Fruit fly (Drosophila melanogaster) whole organism, embryonic: ENCODE data around the gene CG16852.
A peak's percentile ranks its signal among the peaks of the same experiment; 100 is the strongest.

Experiments used
- Adf1 ChIP-seq: fragments of 200-800 bp; sonication (Bioruptor generic); IDR thresholded peaks from 2 replicates; pipeline ENCODE4 v1.3.6; 2022; ENCODE audit warnings: missing biosample characterization, missing genetic modification characterization
- B-H1 ChIP-seq: fragments of 200-800 bp; sonication (Bioruptor generic); IDR thresholded peaks from 3 replicates; pipeline ENCODE4 v1.3.6; 2022; ENCODE audit warnings: missing biosample characterization, missing genetic modification characterization
- Bdp1 ChIP-seq: fragments of 200-800 bp; sonication (Bioruptor generic); optimal IDR thresholded peaks from 3 replicates; lab custom pipeline; 2016; ENCODE audit warnings: missing biosample characterization, missing genetic modification characterization
- CG11247 ChIP-seq: fragments of 200-800 bp; sonication (Bioruptor generic); IDR thresholded peaks from 2 replicates; pipeline ENCODE4 v1.3.6; 2022; ENCODE audit warnings: missing biosample characterization, missing genetic modification characterization
- CG12104 ChIP-seq: fragments of 200-800 bp; sonication (Bioruptor generic); optimal IDR thresholded peaks from 3 replicates; lab custom pipeline; 2016; ENCODE audit warnings: missing biosample characterization, missing genetic modification characterization
- CG13296 ChIP-seq: fragments of 200-800 bp; sonication (Bioruptor generic); optimal IDR thresholded peaks from 3 replicates; lab custom pipeline; 2018; ENCODE audit warnings: missing biosample characterization, mild to moderate bottlenecking, missing genetic modification characterization
- CG14710 ChIP-seq: fragments of 200-800 bp; sonication (Bioruptor generic); optimal IDR thresholded peaks from 3 replicates; lab custom pipeline; 2019; ENCODE audit warnings: missing biosample characterization, mild to moderate bottlenecking, missing genetic modification characterization, moderate library complexity
- CG16815 ChIP-seq: fragments of 200-800 bp; sonication (Bioruptor generic); optimal IDR thresholded peaks from 3 replicates; lab custom pipeline; 2017; ENCODE audit warnings: missing biosample characterization, mild to moderate bottlenecking, missing genetic modification characterization
- CG2712 ChIP-seq: fragments of 200-800 bp; optimal IDR thresholded peaks from 3 replicates; lab custom pipeline; 2019; ENCODE audit warnings: missing biosample characterization, mild to moderate bottlenecking, missing genetic modification characterization, moderate library complexity
- CG34376 ChIP-seq: fragments of 200-800 bp; sonication (Bioruptor generic); optimal IDR thresholded peaks from 2 replicates; lab custom pipeline; 2018; ENCODE audit warnings: missing biosample characterization, mild to moderate bottlenecking, missing genetic modification characterization
- CG3847 ChIP-seq: fragments of 200-800 bp; sonication (Bioruptor generic); IDR thresholded peaks from 2 replicates; pipeline ENCODE4 v1.3.6; 2022; ENCODE audit warnings: missing biosample characterization, missing genetic modification characterization
- CG4730 ChIP-seq: fragments of 200-800 bp; sonication (Bioruptor generic); IDR thresholded peaks from 2 replicates; pipeline ENCODE4 v1.3.6; 2022; ENCODE audit warnings: missing biosample characterization, missing genetic modification characterization
- CG6791 ChIP-seq: fragments of 200-800 bp; sonication (Bioruptor generic); IDR thresholded peaks from 3 replicates; pipeline ENCODE4 v1.3.6; 2022; ENCODE audit warnings: missing biosample characterization, missing genetic modification characterization; ENCODE audit not compliant: partially characterized antibody
- CG6813 ChIP-seq: fragments of 200-800 bp; sonication (Bioruptor generic); optimal IDR thresholded peaks from 2 replicates; lab custom pipeline; 2017; ENCODE audit warnings: missing biosample characterization, missing genetic modification characterization, mild to moderate bottlenecking, moderate library complexity, missing genetic modification reagents
- CG7271 ChIP-seq: fragments of 200-800 bp; sonication (Bioruptor generic); optimal IDR thresholded peaks from 2 replicates; lab custom pipeline; 2018; ENCODE audit warnings: missing biosample characterization, mild to moderate bottlenecking, missing genetic modification characterization, moderate library complexity
- Chrac-16 ChIP-seq: fragments of 200-800 bp; sonication (Bioruptor generic); optimal IDR thresholded peaks from 3 replicates; lab custom pipeline; 2016; ENCODE audit warnings: missing biosample characterization, missing genetic modification characterization
- Dek ChIP-seq: fragments of 200-800 bp; sonication (Bioruptor generic); optimal IDR thresholded peaks from 3 replicates; lab custom pipeline; 2019; ENCODE audit warnings: missing biosample characterization, mild to moderate bottlenecking, missing genetic modification characterization, moderate library complexity
- Doc2 ChIP-seq: fragments of 200-800 bp; sonication (Bioruptor generic); IDR thresholded peaks from 2 replicates; pipeline ENCODE4 v1.3.6; 2022; ENCODE audit warnings: missing biosample characterization, missing genetic modification characterization
- Fer2 ChIP-seq: fragments of 200-800 bp; sonication (Bioruptor generic); optimal IDR thresholded peaks from 2 replicates; lab custom pipeline; 2018; ENCODE audit warnings: missing biosample characterization, mild to moderate bottlenecking, missing genetic modification characterization, moderate library complexity
- GATAe ChIP-seq: fragments of 200-800 bp; sonication (Bioruptor generic); conservative IDR thresholded peaks from 2 replicates; pipeline ENCODE4 v1.3.6; 2022; ENCODE audit warnings: missing biosample characterization, missing genetic modification characterization
- HLH4C ChIP-seq: fragments of 200-800 bp; sonication (Bioruptor generic); IDR thresholded peaks from 3 replicates; pipeline ENCODE4 v1.3.6; 2022; ENCODE audit warnings: missing biosample characterization, missing genetic modification characterization; ENCODE audit not compliant: partially characterized antibody
- Hr3 ChIP-seq: fragments of 200-800 bp; sonication (Bioruptor generic); optimal IDR thresholded peaks from 3 replicates; lab custom pipeline; 2016; ENCODE audit warnings: missing biosample characterization, missing genetic modification characterization
- MESR4 ChIP-seq: fragments of 200-800 bp; sonication (Bioruptor generic); optimal IDR thresholded peaks from 2 replicates; lab custom pipeline; 2018; ENCODE audit warnings: missing biosample characterization, mild to moderate bottlenecking, missing genetic modification characterization, moderate library complexity
- MTF-1 ChIP-seq: fragments of 200-800 bp; sonication (Bioruptor generic); optimal IDR thresholded peaks from 2 replicates; lab custom pipeline; 2018; ENCODE audit warnings: missing biosample characterization, mild to moderate bottlenecking, missing genetic modification characterization, borderline replicate concordance
- Mad ChIP-seq: fragments of 200-800 bp; sonication (Bioruptor generic); optimal IDR thresholded peaks from 2 replicates; lab custom pipeline; 2016; ENCODE audit warnings: missing biosample characterization, missing genetic modification characterization
- Oaz ChIP-seq: fragments of 200-800 bp; sonication (Bioruptor generic); IDR thresholded peaks from 2 replicates; pipeline ENCODE4 v1.3.6; 2022; ENCODE audit warnings: missing biosample characterization, missing genetic modification characterization
- Optix ChIP-seq: fragments of 200-800 bp; sonication (Bioruptor generic); IDR thresholded peaks from 3 replicates; pipeline ENCODE4 v1.3.6; 2022; ENCODE audit warnings: missing biosample characterization, missing genetic modification characterization
- Ptx1 ChIP-seq: fragments of 200-800 bp; sonication (Bioruptor generic); IDR thresholded peaks from 2 replicates; pipeline ENCODE4 v1.3.6; 2022; ENCODE audit warnings: missing biosample characterization, missing genetic modification characterization
- Six4 ChIP-seq: fragments of 200-800 bp; sonication (Bioruptor generic); optimal IDR thresholded peaks from 2 replicates; lab custom pipeline; 2016; ENCODE audit warnings: missing biosample characterization, missing genetic modification characterization
- bsh ChIP-seq, 2 experiments: fragments of 200-800 bp; sonication (Bioruptor generic); optimal IDR thresholded peaks; 2 replicates each; lab custom pipeline; 2017 to 2018; ENCODE audit warnings: mild to moderate bottlenecking in 2 of 2, missing biosample characterization in 2 of 2, missing genetic modification characterization in 2 of 2, moderate library complexity in 1 of 2
- chn ChIP-seq: fragments of 200-800 bp; sonication (Bioruptor generic); optimal IDR thresholded peaks from 2 replicates; lab custom pipeline; 2016; ENCODE audit warnings: missing biosample characterization, missing genetic modification characterization
- ci ChIP-seq: fragments of 200-800 bp; sonication (Bioruptor generic); IDR thresholded peaks from 3 replicates; pipeline ENCODE4 v1.3.6; 2022; ENCODE audit warnings: missing biosample characterization, missing genetic modification characterization
- cwo ChIP-seq: fragments of 200-800 bp; sonication (Bioruptor generic); optimal IDR thresholded peaks from 3 replicates; lab custom pipeline; 2017; ENCODE audit warnings: missing biosample characterization, missing genetic modification characterization, mild to moderate bottlenecking, moderate library complexity, missing genetic modification reagents
- da ChIP-seq: fragments of 200-800 bp; sonication (Bioruptor generic); optimal IDR thresholded peaks from 2 replicates; lab custom pipeline; 2016; ENCODE audit warnings: missing biosample characterization, missing genetic modification characterization
- danr ChIP-seq: fragments of 200-800 bp; sonication (Bioruptor generic); IDR thresholded peaks from 2 replicates; pipeline ENCODE4 v1.3.6; 2022; ENCODE audit warnings: missing biosample characterization, missing genetic modification characterization
- dysf ChIP-seq: fragments of 200-800 bp; sonication (Bioruptor generic); IDR thresholded peaks from 3 replicates; pipeline ENCODE4 v1.3.6; 2022; ENCODE audit warnings: missing biosample characterization, missing genetic modification characterization
- fd64A ChIP-seq: fragments of 200-800 bp; sonication (Bioruptor generic); optimal IDR thresholded peaks from 3 replicates; lab custom pipeline; 2018; ENCODE audit warnings: missing biosample characterization, mild to moderate bottlenecking, missing genetic modification characterization
- fru ChIP-seq: fragments of >200 bp; optimal IDR thresholded peaks from 2 replicates; lab custom pipeline; 2017
- gcm2 ChIP-seq: fragments of 200-800 bp; sonication (Bioruptor generic); optimal IDR thresholded peaks from 2 replicates; lab custom pipeline; 2016; ENCODE audit warnings: missing biosample characterization, missing genetic modification characterization
- her ChIP-seq: fragments of 200-800 bp; sonication (Bioruptor generic); optimal IDR thresholded peaks from 2 replicates; lab custom pipeline; 2016; ENCODE audit warnings: missing biosample characterization, missing genetic modification characterization
- hkb ChIP-seq, 2 experiments: fragments of 200-800 bp in 1 of 2; fragments of >200 bp in 1 of 2; sonication (Bioruptor generic) in 1 of 2; IDR thresholded peaks in 1 of 2; optimal IDR thresholded peaks in 1 of 2; 2 replicates each; pipeline versions ENCODE4 v1.3.6 to Lab custom; 2017 to 2022; ENCODE audit warnings: missing biosample characterization in 1 of 2, missing genetic modification characterization in 1 of 2
- lov ChIP-seq, 2 experiments: fragments of 200-800 bp in 1 of 2; fragments of >200 bp in 1 of 2; sonication (Bioruptor generic) in 1 of 2; IDR thresholded peaks in 1 of 2; optimal IDR thresholded peaks in 1 of 2; 2 replicates in 1 of 2; 3 replicates in 1 of 2; pipeline versions ENCODE4 v1.3.6 to Lab custom; 2017 to 2022; ENCODE audit warnings: missing biosample characterization in 1 of 2, missing genetic modification characterization in 1 of 2
- nau ChIP-seq: fragments of 200-800 bp; sonication (Bioruptor generic); optimal IDR thresholded peaks from 3 replicates; lab custom pipeline; 2017; ENCODE audit warnings: missing biosample characterization, mild to moderate bottlenecking, missing genetic modification characterization, missing genetic modification reagents
- repo ChIP-seq: fragments of 200-800 bp; sonication (Bioruptor generic); optimal IDR thresholded peaks from 2 replicates; lab custom pipeline; 2016; ENCODE audit warnings: missing biosample characterization, missing genetic modification characterization
- schlank ChIP-seq: fragments of 200-800 bp; sonication (Bioruptor generic); optimal IDR thresholded peaks from 2 replicates; lab custom pipeline; 2018; ENCODE audit warnings: missing biosample characterization, mild to moderate bottlenecking, missing genetic modification characterization
- sr ChIP-seq: fragments of 200-800 bp; sonication (Bioruptor generic); IDR thresholded peaks from 3 replicates; pipeline ENCODE4 v1.3.6; 2022; ENCODE audit warnings: missing biosample characterization, missing genetic modification characterization
- toy ChIP-seq: fragments of 200-800 bp; sonication (Bioruptor generic); IDR thresholded peaks from 2 replicates; pipeline ENCODE4 v1.3.6; 2022; ENCODE audit warnings: missing biosample characterization, missing genetic modification characterization
- ttk ChIP-seq: fragments of 200-800 bp; sonication (Bioruptor generic); IDR thresholded peaks from 2 replicates; pipeline ENCODE4 v2.1.2; 2022; ENCODE audit warnings: missing biosample characterization, missing genetic modification characterization
- vfl ChIP-seq: fragments of 200-800 bp; sonication (Bioruptor generic); optimal IDR thresholded peaks from 2 replicates; lab custom pipeline; 2016; ENCODE audit warnings: missing biosample characterization, missing genetic modification characterization

CG16852 gene

dm6 chr2L:13514262-13514937 lies 26.2 kb upstream of the CG16852 start (continued):
- no peak for TF ChIP-seq her (GFP tag; lab: Kevin White, UChicago)
- TF ChIP-seq CG7271 (tag; lab: Kevin White, UChicago): no peak
- no peak for TF ChIP-seq repo (GFP tag; lab: Kevin White, UChicago)
- TF ChIP-seq cwo (GFP tag; lab: Kevin White, UChicago): peak; percentile 92
- TF ChIP-seq CG12104 (GFP tag; lab: Kevin White, UChicago): no peak
- peak; percentile 36 for TF ChIP-seq Chrac-16 (GFP tag; lab: Kevin White, UChicago)
- no peak for TF ChIP-seq fru (lab: Kevin White, UChicago)
- no peak for TF ChIP-seq gcm2 (GFP tag; lab: Kevin White, UChicago)
- TF ChIP-seq Dek (tag; lab: Kevin White, UChicago): peak; percentile 44
- no peak for TF ChIP-seq CG6791 (GFP tag; lab: Robert Waterston, UW)
- TF ChIP-seq hkb (optimal IDR thresholded peaks at IDR 0.05; lab: Kevin White, UChicago): no peak
- TF ChIP-seq hkb (GFP tag; IDR thresholded peaks at IDR 0.05; lab: Robert Waterston, UW): peak; percentile 12; the same call in 1 of the 2 replicates
- no peak; the same call in 2 of the 3 replicates for TF ChIP-seq B-H1 (GFP tag; lab: Robert Waterston, UW)
- no peak for TF ChIP-seq Mad
- peak; percentile 30; the same call in 1 of the 3 replicates for TF ChIP-seq ci
- peak; percentile 49; the same call in 1 of the 2 replicates for TF ChIP-seq Adf1 (GFP tag; lab: Robert Waterston, UW)
- peak; percentile 89 for TF ChIP-seq sr (GFP tag; lab: Robert Waterston, UW)
- peak; percentile 39 for TF ChIP-seq CG2712
- peak; percentile 78 for TF ChIP-seq Ptx1 (GFP tag; lab: Robert Waterston, UW)
- peak; percentile 76 for TF ChIP-seq CG16815 (GFP tag; lab: Kevin White, UChicago)
- TF ChIP-seq nau (GFP tag; lab: Kevin White, UChicago): no peak
- no peak for TF ChIP-seq MESR4 (GFP tag; lab: Kevin White, UChicago)
- no peak for TF ChIP-seq HLH4C (GFP tag; lab: Robert Waterston, UW)
- TF ChIP-seq Hr3 (GFP tag; lab: Kevin White, UChicago): peak; percentile 23
- peak; percentile 65 for TF ChIP-seq CG3847 (GFP tag; lab: Robert Waterston, UW)
- peak; percentile 29 for TF ChIP-seq Fer2
- peak; percentile 18 for TF ChIP-seq CG34376 (GFP tag; lab: Kevin White, UChicago)
- no peak for TF ChIP-seq MTF-1 (GFP tag; lab: Kevin White, UChicago)
- no peak for TF ChIP-seq Bdp1 (GFP tag; lab: Kevin White, UChicago)
- TF ChIP-seq chn: no peak
- peak; percentile 19 for TF ChIP-seq vfl (GFP tag; lab: Kevin White, UChicago)
- TF ChIP-seq CG11247 (GFP tag; lab: Robert Waterston, UW): peak; percentile 50; the same call in 1 of the 2 replicates
- peak; percentile 11 for TF ChIP-seq CG14710 (tag; lab: Kevin White, UChicago)
- no peak for TF ChIP-seq CG4730 (GFP tag; lab: Robert Waterston, UW)
- TF ChIP-seq bsh (GFP tag; optimal IDR thresholded peaks at IDR 0.05; lab: Kevin White, UChicago): peak in 1 of 2 experiments; percentile 49
- peak; percentile 4 for TF ChIP-seq CG6813 (GFP tag; lab: Kevin White, UChicago)
- peak; percentile 64 for TF ChIP-seq dysf (GFP tag; lab: Robert Waterston, UW)
- no peak for TF ChIP-seq da
- TF ChIP-seq schlank (tag; lab: Kevin White, UChicago): peak; percentile 3
- TF ChIP-seq fd64A: no peak
- no peak for TF ChIP-seq Doc2 (GFP tag; lab: Robert Waterston, UW)
- TF ChIP-seq danr (GFP tag; lab: Robert Waterston, UW): peak; percentile 60
- no peak for TF ChIP-seq lov (optimal IDR thresholded peaks at IDR 0.05; lab: Kevin White, UChicago)
- TF ChIP-seq lov (GFP tag; IDR thresholded peaks at IDR 0.05; lab: Robert Waterston, UW): no peak
- TF ChIP-seq toy (GFP tag; lab: Robert Waterston, UW): no peak
- TF ChIP-seq Six4 (GFP tag; lab: Kevin White, UChicago): no peak
- peak; percentile 46 for TF ChIP-seq CG13296
- no peak for TF ChIP-seq Oaz
- peak; percentile 64 for TF ChIP-seq ttk (GFP tag; lab: Robert Waterston, UW)
- no peak for TF ChIP-seq Optix (GFP tag; lab: Robert Waterston, UW)
- no peak for TF ChIP-seq GATAe (GFP tag; lab: Robert Waterston, UW)
